Fruit fly (Drosophila melanogaster) whole organism, embryonic: ENCODE results near the gene eIF2gamma.

Experiments used
- Asciz ChIP-seq: fragments of 200-800 bp; sonication (Bioruptor generic); optimal IDR thresholded peaks from 2 replicates; lab custom pipeline; 2017; ENCODE audit warnings: missing biosample characterization, mild to moderate bottlenecking, missing genetic modification characterization, missing genetic modification reagents
- CG11504 ChIP-seq: fragments of 200-800 bp; sonication (Bioruptor generic); optimal IDR thresholded peaks from 3 replicates; lab custom pipeline; 2019; ENCODE audit warnings: missing biosample characterization, mild to moderate bottlenecking, missing genetic modification characterization, moderate library complexity
- CG13296 ChIP-seq: fragments of 200-800 bp; sonication (Bioruptor generic); optimal IDR thresholded peaks from 3 replicates; lab custom pipeline; 2018; ENCODE audit warnings: missing biosample characterization, mild to moderate bottlenecking, missing genetic modification characterization
- CG1529 ChIP-seq: fragments of 200-800 bp; sonication (Bioruptor generic); optimal IDR thresholded peaks from 3 replicates; lab custom pipeline; 2018; ENCODE audit warnings: missing biosample characterization, missing genetic modification characterization
- CG15514 ChIP-seq: fragments of 200-800 bp; sonication (Bioruptor generic); optimal IDR thresholded peaks from 3 replicates; lab custom pipeline; 2017; ENCODE audit warnings: missing biosample characterization, missing genetic modification characterization, mild to moderate bottlenecking, moderate library complexity, missing genetic modification reagents
- CG16863 ChIP-seq: fragments of 200-800 bp; sonication (Bioruptor generic); optimal IDR thresholded peaks from 3 replicates; lab custom pipeline; 2016; ENCODE audit warnings: missing biosample characterization, missing genetic modification characterization
- CG18619 ChIP-seq: fragments of 200-800 bp; sonication (Bioruptor generic); optimal IDR thresholded peaks from 3 replicates; lab custom pipeline; 2017; ENCODE audit warnings: missing biosample characterization, mild to moderate bottlenecking, missing genetic modification characterization
- CG3281 ChIP-seq: fragments of 200-800 bp; sonication (Bioruptor generic); optimal IDR thresholded peaks from 3 replicates; lab custom pipeline; 2017; ENCODE audit warnings: missing biosample characterization, mild to moderate bottlenecking, missing genetic modification characterization
- CG34376 ChIP-seq: fragments of 200-800 bp; sonication (Bioruptor generic); optimal IDR thresholded peaks from 2 replicates; lab custom pipeline; 2018; ENCODE audit warnings: missing biosample characterization, mild to moderate bottlenecking, missing genetic modification characterization
- CG4707 ChIP-seq: fragments of 200-800 bp; sonication (Bioruptor generic); optimal IDR thresholded peaks from 2 replicates; lab custom pipeline; 2018; ENCODE audit warnings: missing biosample characterization, mild to moderate bottlenecking, missing genetic modification characterization, moderate library complexity
- CG6765 ChIP-seq: fragments of 200-800 bp; sonication (Bioruptor generic); optimal IDR thresholded peaks from 3 replicates; lab custom pipeline; 2017; ENCODE audit warnings: missing biosample characterization, mild to moderate bottlenecking, missing genetic modification characterization
- CG6854 ChIP-seq: fragments of 200-800 bp; sonication (Bioruptor generic); optimal IDR thresholded peaks from 3 replicates; lab custom pipeline; 2017; ENCODE audit warnings: missing biosample characterization, mild to moderate bottlenecking, missing genetic modification characterization
- CG7271 ChIP-seq: fragments of 200-800 bp; sonication (Bioruptor generic); optimal IDR thresholded peaks from 2 replicates; lab custom pipeline; 2018; ENCODE audit warnings: missing biosample characterization, mild to moderate bottlenecking, missing genetic modification characterization, moderate library complexity
- D ChIP-seq, 2 experiments: fragments of 200-800 bp in 1 of 2; fragments of >200 bp in 1 of 2; sonication (Bioruptor generic) in 1 of 2; optimal IDR thresholded peaks; 2 replicates in 1 of 2; 3 replicates in 1 of 2; lab custom pipeline; 2017; ENCODE audit warnings: mild to moderate bottlenecking in 1 of 2, missing biosample characterization in 1 of 2, missing genetic modification characterization in 1 of 2, missing genetic modification reagents in 1 of 2
- Dip2 ChIP-seq: fragments of 200-800 bp; sonication (Bioruptor generic); IDR thresholded peaks from 2 replicates; pipeline ENCODE4 v1.3.6; 2022; ENCODE audit warnings: missing biosample characterization, missing genetic modification characterization
- E2f1 ChIP-seq: fragments of 200-800 bp; sonication (Bioruptor generic); IDR thresholded peaks from 2 replicates; pipeline ENCODE4 v1.3.6; 2022; ENCODE audit warnings: missing biosample characterization, missing genetic modification characterization
- Ets65A ChIP-seq: fragments of 200-800 bp; sonication (Bioruptor generic); peaks from one replicate; lab custom pipeline; 2016; ENCODE audit warnings: missing biosample characterization, missing genetic modification characterization
- Ets97D ChIP-seq: fragments of 200-800 bp; sonication (Bioruptor generic); optimal IDR thresholded peaks from 3 replicates; lab custom pipeline; 2016; ENCODE audit warnings: missing biosample characterization, missing genetic modification characterization
- GATAe ChIP-seq: fragments of 200-800 bp; sonication (Bioruptor generic); conservative IDR thresholded peaks from 2 replicates; pipeline ENCODE4 v1.3.6; 2022; ENCODE audit warnings: missing biosample characterization, missing genetic modification characterization
- Hmx ChIP-seq: fragments of 200-800 bp; sonication (Bioruptor generic); optimal IDR thresholded peaks from 2 replicates; lab custom pipeline; 2016; ENCODE audit warnings: missing biosample characterization, missing genetic modification characterization
- MTF-1 ChIP-seq: fragments of 200-800 bp; sonication (Bioruptor generic); optimal IDR thresholded peaks from 2 replicates; lab custom pipeline; 2018; ENCODE audit warnings: missing biosample characterization, mild to moderate bottlenecking, missing genetic modification characterization, borderline replicate concordance
- Med ChIP-seq: fragments of 200-800 bp; sonication (Bioruptor generic); peaks from one replicate; lab custom pipeline; 2016; ENCODE audit warnings: missing biosample characterization, missing genetic modification characterization, mild to moderate bottlenecking, inconsistent platforms, moderate library complexity
- NC2α ChIP-seq: fragments of 200-800 bp; sonication (Bioruptor generic); optimal IDR thresholded peaks from 2 replicates; lab custom pipeline; 2016; ENCODE audit warnings: missing biosample characterization, missing genetic modification characterization
- NFAT ChIP-seq: fragments of 200-800 bp; sonication (Bioruptor generic); IDR thresholded peaks from 2 replicates; pipeline ENCODE4 v1.3.6; 2022; ENCODE audit warnings: missing biosample characterization, missing genetic modification characterization
- Nf-YC ChIP-seq: fragments of 200-800 bp; optimal IDR thresholded peaks from 3 replicates; lab custom pipeline; 2019; ENCODE audit warnings: missing biosample characterization, mild to moderate bottlenecking, missing genetic modification characterization, moderate library complexity
- Scr ChIP-seq: fragments of 200-800 bp; sonication (Bioruptor generic); IDR thresholded peaks from 2 replicates; pipeline ENCODE4 v1.3.6; 2022; ENCODE audit warnings: missing biosample characterization, missing genetic modification characterization; ENCODE audit not compliant: partially characterized antibody
- Six4 ChIP-seq: fragments of 200-800 bp; sonication (Bioruptor generic); optimal IDR thresholded peaks from 2 replicates; lab custom pipeline; 2016; ENCODE audit warnings: missing biosample characterization, missing genetic modification characterization
- az2 ChIP-seq: fragments of 200-800 bp; sonication (Bioruptor generic); optimal IDR thresholded peaks from 3 replicates; lab custom pipeline; 2016; ENCODE audit warnings: missing biosample characterization, missing genetic modification characterization
- bsh ChIP-seq, 2 experiments: fragments of 200-800 bp; sonication (Bioruptor generic); optimal IDR thresholded peaks; 2 replicates each; lab custom pipeline; 2017 to 2018; ENCODE audit warnings: mild to moderate bottlenecking in 2 of 2, missing biosample characterization in 2 of 2, missing genetic modification characterization in 2 of 2, moderate library complexity in 1 of 2
- cwo ChIP-seq: fragments of 200-800 bp; sonication (Bioruptor generic); optimal IDR thresholded peaks from 3 replicates; lab custom pipeline; 2017; ENCODE audit warnings: missing biosample characterization, missing genetic modification characterization, mild to moderate bottlenecking, moderate library complexity, missing genetic modification reagents
- dpn ChIP-seq, 2 experiments: fragments of 200-800 bp; sonication (Bioruptor generic); optimal IDR thresholded peaks; 3 replicates each; lab custom pipeline; 2016; ENCODE audit warnings: missing biosample characterization in 2 of 2, missing genetic modification characterization in 2 of 2
- exex ChIP-seq: fragments of 200-800 bp; sonication (Bioruptor generic); optimal IDR thresholded peaks from 4 replicates; lab custom pipeline; 2018; ENCODE audit warnings: missing biosample characterization, mild to moderate bottlenecking, missing genetic modification characterization, moderate library complexity
- grau ChIP-seq: fragments of 200-800 bp; optimal IDR thresholded peaks from 3 replicates; lab custom pipeline; 2019; ENCODE audit warnings: missing biosample characterization, mild to moderate bottlenecking, missing genetic modification characterization, moderate library complexity
- grn ChIP-seq: fragments of 200-800 bp; sonication (Bioruptor generic); optimal IDR thresholded peaks from 3 replicates; lab custom pipeline; 2017; ENCODE audit warnings: missing biosample characterization, missing genetic modification characterization
- gro ChIP-seq: fragments of 200-800 bp; sonication (Bioruptor generic); optimal IDR thresholded peaks from 2 replicates; lab custom pipeline; 2016; ENCODE audit warnings: missing biosample characterization, missing genetic modification characterization
- klu ChIP-seq: fragments of 200-800 bp; sonication (Bioruptor generic); IDR thresholded peaks from 2 replicates; pipeline ENCODE4 v1.3.6; 2022; ENCODE audit warnings: missing biosample characterization, missing genetic modification characterization
- mirr ChIP-seq: fragments of 200-800 bp; sonication (Bioruptor generic); optimal IDR thresholded peaks from 3 replicates; lab custom pipeline; 2018; ENCODE audit warnings: missing biosample characterization, mild to moderate bottlenecking, missing genetic modification characterization
- nerfin-1 ChIP-seq: fragments of 200-800 bp; sonication (Bioruptor generic); optimal IDR thresholded peaks from 3 replicates; lab custom pipeline; 2019; ENCODE audit warnings: missing biosample characterization, mild to moderate bottlenecking, missing genetic modification characterization, moderate library complexity
- pum ChIP-seq: fragments of 200-800 bp; sonication (Bioruptor generic); optimal IDR thresholded peaks from 2 replicates; lab custom pipeline; 2016; ENCODE audit warnings: missing biosample characterization, missing genetic modification characterization
- salm ChIP-seq: fragments of 200-800 bp; sonication (Bioruptor generic); optimal IDR thresholded peaks from 2 replicates; lab custom pipeline; 2018; ENCODE audit warnings: missing biosample characterization, mild to moderate bottlenecking, missing genetic modification characterization
- sd ChIP-seq: fragments of 200-800 bp; sonication (Bioruptor generic); optimal IDR thresholded peaks from 3 replicates; lab custom pipeline; 2018; ENCODE audit warnings: missing biosample characterization, mild to moderate bottlenecking, missing genetic modification characterization, moderate library complexity
- sim ChIP-seq: fragments of 200-800 bp; sonication (Bioruptor generic); IDR thresholded peaks from 2 replicates; pipeline ENCODE4 v1.3.6; 2022; ENCODE audit warnings: missing biosample characterization, missing genetic modification characterization
- sob ChIP-seq: fragments of 200-800 bp; sonication (Bioruptor generic); IDR thresholded peaks from 2 replicates; pipeline ENCODE4 v1.3.6; 2022; ENCODE audit warnings: missing biosample characterization, missing genetic modification characterization
- sug ChIP-seq: fragments of 200-800 bp; optimal IDR thresholded peaks from 2 replicates; lab custom pipeline; 2019; ENCODE audit warnings: missing biosample characterization, mild to moderate bottlenecking, missing genetic modification characterization, moderate library complexity
- toy ChIP-seq: fragments of 200-800 bp; sonication (Bioruptor generic); IDR thresholded peaks from 2 replicates; pipeline ENCODE4 v1.3.6; 2022; ENCODE audit warnings: missing biosample characterization, missing genetic modification characterization
- unpg ChIP-seq: fragments of 200-800 bp; sonication (Bioruptor generic); optimal IDR thresholded peaks from 3 replicates; lab custom pipeline; 2018; ENCODE audit warnings: missing biosample characterization, mild to moderate bottlenecking, missing genetic modification characterization, moderate library complexity
- zf30C ChIP-seq: fragments of 200-800 bp; sonication (Bioruptor generic); optimal IDR thresholded peaks from 3 replicates; lab custom pipeline; 2018; ENCODE audit warnings: missing biosample characterization, mild to moderate bottlenecking, missing genetic modification characterization

eIF2gamma gene

DNA sequence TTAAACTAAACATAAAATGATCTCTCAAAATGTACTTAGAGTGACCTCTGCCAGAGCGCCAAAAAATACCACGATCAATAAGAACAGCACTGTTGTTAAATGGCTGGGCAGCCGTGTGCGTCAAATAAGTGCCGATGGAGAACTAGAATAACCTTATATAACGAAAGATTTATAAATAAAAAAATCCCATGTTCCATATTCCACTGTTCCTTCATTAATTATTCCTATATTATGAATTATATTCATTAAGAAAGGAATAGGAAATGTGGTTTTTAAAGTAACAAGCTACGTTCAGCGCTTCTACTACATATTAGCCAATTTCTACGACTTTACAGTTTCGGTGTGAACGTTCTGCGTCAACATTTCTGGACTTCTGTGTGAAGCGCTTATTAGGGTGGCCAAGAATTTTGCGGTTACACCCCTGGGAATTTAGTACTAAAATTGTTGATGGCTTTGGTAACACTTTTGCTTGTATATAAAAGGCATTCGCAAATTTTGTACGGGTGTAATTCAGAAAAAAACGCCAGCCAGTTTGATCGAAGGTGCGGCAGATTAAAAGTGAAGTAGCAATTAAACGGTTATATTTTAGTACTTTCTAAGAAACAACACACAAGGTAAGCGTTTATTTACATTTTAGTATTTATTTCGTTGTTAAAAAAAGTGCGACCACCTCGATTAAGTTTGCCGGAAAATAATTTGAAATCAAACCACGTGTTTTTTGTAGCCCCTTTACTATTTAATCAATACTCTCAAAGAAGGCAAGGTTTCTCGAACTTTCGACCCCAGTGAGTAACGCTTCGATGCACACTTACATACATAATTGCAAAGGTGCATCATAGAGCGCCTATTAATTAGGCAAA is 20.8 kb downstream of the eIF2gamma start, which contains the start of the genes tefu and Hsc70-4 (continued):
- peak; percentile 72 for TF ChIP-seq Ets97D (GFP tag; lab: Kevin White, UChicago)
- peak; percentile 62 for TF ChIP-seq unpg
- no peak for TF ChIP-seq Hmx (GFP tag; lab: Kevin White, UChicago)
- TF ChIP-seq Six4 (GFP tag; lab: Kevin White, UChicago): peak; percentile 44
- no peak for TF ChIP-seq Scr (GFP tag; lab: Robert Waterston, UW)
- TF ChIP-seq Dip2: 0 out of 2 replicates have a peak, but pooled peaks have one; percentile 28
- peak; percentile 79 to 83 for TF ChIP-seq dpn (GFP tag; optimal IDR thresholded peaks at IDR 0.05; lab: Kevin White, UChicago)
- TF ChIP-seq sob (GFP tag; lab: Robert Waterston, UW): peak; percentile 77
- peak; percentile 70 for TF ChIP-seq E2f1
- no peak for TF ChIP-seq D (optimal IDR thresholded peaks at IDR 0.05; lab: Kevin White, UChicago)
- peak; percentile 34 for TF ChIP-seq D (GFP tag; optimal IDR thresholded peaks at IDR 0.05; lab: Kevin White, UChicago)
- peak; percentile 69 for TF ChIP-seq pum
- peak; percentile 58 for TF ChIP-seq nerfin-1 (tag; lab: Kevin White, UChicago)
- peak; percentile 59 for TF ChIP-seq NFAT
- peak; percentile 98 for TF ChIP-seq Ets65A (GFP tag; lab: Kevin White, UChicago)
- TF ChIP-seq CG4707 (GFP tag; lab: Kevin White, UChicago): no peak
- no peak for TF ChIP-seq bsh (GFP tag; optimal IDR thresholded peaks at IDR 0.05; lab: Kevin White, UChicago)
- TF ChIP-seq grau (tag; lab: Kevin White, UChicago): peak; percentile 80
- TF ChIP-seq Nf-YC (tag; lab: Kevin White, UChicago): peak; percentile 30
- TF ChIP-seq Med (GFP tag; lab: Kevin White, UChicago): peak; percentile 94
- TF ChIP-seq CG7271 (tag; lab: Kevin White, UChicago): peak; percentile 59
- 0 out of 2 replicates have a peak, but pooled peaks have one; percentile 11 for TF ChIP-seq sim (GFP tag; lab: Robert Waterston, UW)
- no peak for TF ChIP-seq toy (GFP tag; lab: Robert Waterston, UW)
- TF ChIP-seq, all 482 proteins: peak for 353

DNA sequence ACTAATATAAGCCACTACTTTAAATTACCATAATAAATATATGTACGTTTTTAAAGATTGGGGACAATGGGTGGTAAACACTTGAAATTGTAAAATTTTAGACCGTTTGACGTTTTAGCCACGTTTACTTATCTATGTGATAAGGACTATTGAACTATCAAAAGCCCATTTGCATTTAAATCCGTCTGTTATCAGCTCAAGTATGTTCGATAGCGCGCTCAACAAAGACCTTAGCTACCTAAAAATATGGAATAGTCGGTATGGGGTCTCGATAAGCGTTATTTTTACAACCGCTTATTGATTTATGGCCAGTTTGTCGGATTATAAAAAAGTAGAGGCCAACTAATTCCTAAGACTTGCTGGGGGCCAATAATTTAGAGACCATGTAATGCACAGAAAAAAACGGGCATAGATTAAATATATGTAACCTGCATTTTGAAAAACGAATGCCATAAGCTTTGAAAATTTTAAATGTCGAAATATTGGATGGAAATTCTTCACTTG is 31.6 kb downstream of the eIF2gamma start:
- TF ChIP-seq sd (peak; percentile 97), az2 (GFP tag; lab: Kevin White, UChicago) (no peak), MTF-1 (GFP tag; lab: Kevin White, UChicago) (no peak), CG13296 (GFP tag; lab: Kevin White, UChicago) (peak; percentile 53), zf30C (GFP tag; lab: Kevin White, UChicago) (peak; percentile 34), CG18619 (GFP tag; lab: Kevin White, UChicago) (no peak), CG7271 (tag; lab: Kevin White, UChicago) (no peak), cwo (GFP tag; lab: Kevin White, UChicago) (peak; percentile 1), CG15514 (GFP tag; lab: Kevin White, UChicago) (peak; percentile 3), exex (peak; percentile 99), grn (peak; percentile 42), CG6854 (GFP tag; lab: Kevin White, UChicago) (peak; percentile 20), CG34376 (peak; percentile 91), salm (peak; percentile 1), mirr (GFP tag; lab: Kevin White, UChicago) (peak; percentile 81), Asciz (GFP tag; lab: Kevin White, UChicago) (peak; percentile 16), CG16863 (GFP tag; lab: Kevin White, UChicago) (no peak), klu (GFP tag; lab: Robert Waterston, UW) (no peak), CG1529 (GFP tag; lab: Kevin White, UChicago) (no peak), CG11504 (tag; lab: Kevin White, UChicago) (no peak), CG3281 (GFP tag; lab: Kevin White, UChicago) (peak; percentile 12), gro (GFP tag; lab: Kevin White, UChicago) (peak; percentile 7), CG6765 (GFP tag; lab: Kevin White, UChicago) (no peak), sug (tag; lab: Kevin White, UChicago) (peak; percentile 100), NC2α (GFP tag; lab: Kevin White, UChicago) (no peak), Scr (GFP tag; lab: Robert Waterston, UW) (no peak), GATAe (peak; percentile 32)
